Worm (Caenorhabditis elegans): ENCODE results near the gene best-12.

- TF ChIP-seq F49E8.2 (tag; optimal IDR thresholded peaks at IDR 0.05; ENCODE audit: borderline replicate concordance) (no peak), daf-12 (tag; optimal IDR thresholded peaks at IDR 0.05) (no peak), php-3 (GFP tag; IDR thresholded peaks at IDR 0.05) (no peak), dve-1 (tag; optimal IDR thresholded peaks at IDR 0.05; ENCODE audit: insufficient read depth) (no peak), ztf-7 (tag; optimal IDR thresholded peaks at IDR 0.05) (no peak), nhr-237 (tag; optimal IDR thresholded peaks at IDR 0.05) (no peak), fkh-10 (GFP tag; optimal IDR thresholded peaks at IDR 0.05) (no peak)
These were observed 39.7 kb upstream of the best-12 start, which contains the start of gene str-233 for ce11 chrV:16009564-16009963.

Data from whole organism, L4 larva.